Fruit fly (Drosophila melanogaster) whole organism, pupa: ENCODE data around the gene eIF2gamma.

Experiments
- EcR ChIP-seq: fragments of 200-800 bp; sonication (Bioruptor generic); optimal IDR thresholded peaks from 3 replicates; lab custom pipeline; 2019; ENCODE audit warnings: missing biosample characterization, missing genetic modification characterization, mild to moderate bottlenecking, moderate library complexity, missing genetic modification reagents
- Ets98B ChIP-seq: fragments of 200-800 bp; sonication (Bioruptor generic); IDR thresholded peaks from 2 replicates; pipeline ENCODE4 v1.3.6; 2022; ENCODE audit warnings: missing biosample characterization, missing genetic modification characterization

dm6 chr3R:15275158-15275623, 11.9 kb upstream of the eIF2gamma start, which contains the start of the genes Cp190 and CG4338:
- TF ChIP-seq Ets98B (GFP tag; lab: Robert Waterston, UW): peak; percentile 90
- peak; percentile 85 for TF ChIP-seq EcR (GFP tag; lab: Kevin White, UChicago)
